Fruit fly (Drosophila melanogaster) whole organism, adult: ENCODE results near the gene CG6865.

Source experiments
- CG11617 ChIP-seq: fragments of 200-800 bp; sonication (Bioruptor generic); optimal IDR thresholded peaks from 2 replicates; lab custom pipeline; 2017; ENCODE audit warnings: mild to moderate bottlenecking, missing biosample characterization, missing genetic modification reagents, missing genetic modification characterization
- CG33017 ChIP-seq: fragments of 200-800 bp; sonication (Bioruptor generic); optimal IDR thresholded peaks from 2 replicates; lab custom pipeline; 2018; ENCODE audit warnings: missing biosample characterization, mild to moderate bottlenecking, missing genetic modification characterization, moderate library complexity
- CG7101 ChIP-seq: fragments of 200-800 bp; sonication (Bioruptor generic); optimal IDR thresholded peaks from 2 replicates; lab custom pipeline; 2018; ENCODE audit warnings: missing biosample characterization, mild to moderate bottlenecking, missing genetic modification characterization, moderate library complexity
- cic ChIP-seq: fragments of 200-800 bp; sonication (Bioruptor generic); optimal IDR thresholded peaks from 2 replicates; lab custom pipeline; 2017; ENCODE audit warnings: missing biosample characterization, mild to moderate bottlenecking, missing genetic modification characterization, moderate library complexity
- kay ChIP-seq: fragments of 200-800 bp; sonication (Bioruptor generic); peaks from one replicate; lab custom pipeline; 2016; ENCODE audit warnings: missing biosample characterization, missing genetic modification characterization, borderline replicate concordance
- tj ChIP-seq: fragments of 200-800 bp; sonication (Bioruptor generic); optimal IDR thresholded peaks from 3 replicates; lab custom pipeline; 2017; ENCODE audit warnings: missing biosample characterization, mild to moderate bottlenecking, missing genetic modification characterization, moderate library complexity

dm6 chr3L:18817264-18817894, 46.1 kb upstream of the CG6865 start:
- TF ChIP-seq CG7101 (tag; lab: Kevin White, UChicago) (no peak), CG11617 (no peak), tj (no peak), cic (GFP tag; lab: Kevin White, UChicago) (peak; percentile 63), kay (GFP tag; lab: Kevin White, UChicago) (peak; percentile 35), CG33017 (tag; lab: Kevin White, UChicago) (no peak)
